Worm (Caenorhabditis elegans): ENCODE measurements around the gene ZK945.4.

DNA sequence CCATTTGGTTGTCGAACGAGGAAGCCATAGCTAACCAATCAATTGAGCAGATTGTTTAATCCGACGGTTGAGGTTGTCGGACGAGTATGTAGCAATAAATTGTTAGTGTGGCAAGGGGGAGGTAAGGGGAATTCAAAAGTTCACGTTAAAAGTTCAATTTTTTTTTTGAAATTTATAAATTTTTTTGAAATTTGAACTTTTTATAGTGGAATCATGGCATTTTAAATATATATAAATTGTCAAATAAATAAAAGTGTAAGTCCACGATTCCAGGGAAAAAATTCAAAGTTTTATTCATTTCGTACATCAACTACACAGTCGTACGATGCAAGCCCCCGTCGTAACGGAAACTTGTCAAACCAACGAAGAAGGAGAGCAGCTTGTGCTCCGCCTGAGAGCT is 2.9 kb upstream of the ZK945.4 start, which contains the start of the genes ZK945.7 and ZK945.8:
- no peak for TF ChIP-seq hlh-8 (tag; optimal IDR thresholded peaks at IDR 0.05)
- TF ChIP-seq pqm-1 (tag; optimal IDR thresholded peaks at IDR 0.05) = no peak
- TF ChIP-seq rnt-1 (tag; optimal IDR thresholded peaks at IDR 0.05) = no peak
- TF ChIP-seq K02D7.2 (tag; optimal IDR thresholded peaks at IDR 0.05) = no peak
- TF ChIP-seq unc-86 (tag; optimal IDR thresholded peaks at IDR 0.05) = no peak
- no peak for TF ChIP-seq fkh-10 (GFP tag; optimal IDR thresholded peaks at IDR 0.05)
- TF ChIP-seq ttx-3 (tag; optimal IDR thresholded peaks at IDR 0.05) = no peak
